Fruit fly (Drosophila melanogaster): ENCODE results near the gene frm.

- TF ChIP-seq CG7045 (GFP tag; optimal IDR thresholded peaks at IDR 0.05) = no peak
- no peak for TF ChIP-seq CG33017 (tag; optimal IDR thresholded peaks at IDR 0.05)
- no peak for TF ChIP-seq tj (GFP tag; optimal IDR thresholded peaks at IDR 0.05)
These were observed 16.7 kb downstream of the frm start for dm6 chr3L:5534253-5534652.
